Worm (Caenorhabditis elegans): ENCODE data around the gene F38H4.5.

F38H4.5 gene

DNA sequence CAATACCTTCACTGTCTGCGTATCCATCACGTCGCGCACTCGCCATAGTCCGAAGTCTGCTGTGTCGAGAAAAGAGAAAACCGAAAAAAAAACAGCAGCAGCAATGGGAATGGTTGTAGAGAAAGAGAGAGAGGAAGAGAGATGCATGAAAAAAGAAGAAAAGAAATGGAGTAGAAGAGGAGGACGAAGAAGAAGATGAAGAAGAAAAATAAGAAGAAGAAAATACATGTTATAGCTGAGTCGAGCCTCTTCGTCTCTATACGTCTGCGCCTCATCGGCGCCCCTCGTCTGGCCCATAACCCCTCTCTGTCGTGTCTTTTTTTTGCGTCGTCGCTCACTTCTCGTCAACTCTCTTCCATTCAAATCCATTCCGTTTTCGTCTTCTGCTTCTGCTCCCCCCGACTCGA, 42.3 kb upstream of the F38H4.5 start:
- TF ChIP-seq snpc-4 (tag; optimal IDR thresholded peaks at IDR 0.05), result no peak
- TF ChIP-seq nhr-48 (tag; optimal IDR thresholded peaks at IDR 0.05), result peak; percentile 51
- no peak for TF ChIP-seq egl-27 (tag; optimal IDR thresholded peaks at IDR 0.05)
- no peak for TF ChIP-seq arid-1 (GFP tag; conservative IDR thresholded peaks at IDR 0.05)
- TF ChIP-seq spr-3 (GFP tag; optimal IDR thresholded peaks at IDR 0.05), result no peak
- TF ChIP-seq mdl-1 (tag; optimal IDR thresholded peaks at IDR 0.05), result peak; percentile 57 to 82
- TF ChIP-seq ztf-7 (tag; optimal IDR thresholded peaks at IDR 0.05), result no peak
- TF ChIP-seq ctbp-1 (GFP tag; IDR thresholded peaks at IDR 0.05), result peak; percentile 70; the same call in 1 of the 2 replicates
- peak; percentile 58 for TF ChIP-seq zag-1 (tag; optimal IDR thresholded peaks at IDR 0.05)
- no peak for TF ChIP-seq zfp-2 (tag; optimal IDR thresholded peaks at IDR 0.05)
- TF ChIP-seq nhr-102 (tag; optimal IDR thresholded peaks at IDR 0.05), result no peak
- TF ChIP-seq ZK546.5 (tag; optimal IDR thresholded peaks at IDR 0.05), result no peak
- no peak for TF ChIP-seq daf-19 (GFP tag; conservative IDR thresholded peaks at IDR 0.05)
- no peak for TF ChIP-seq F49E8.2 (tag; optimal IDR thresholded peaks at IDR 0.05; ENCODE audit: borderline replicate concordance)
- no peak for TF ChIP-seq nhr-111 (GFP tag; optimal IDR thresholded peaks at IDR 0.05)
- TF ChIP-seq mxl-3 (GFP tag; optimal IDR thresholded peaks at IDR 0.05), result peak; percentile 34
- 0 out of 2 replicates have a peak, but pooled peaks have one; percentile 4 for TF ChIP-seq tra-1 (GFP tag; IDR thresholded peaks at IDR 0.05)
- no peak for TF ChIP-seq F10B5.3 (tag; optimal IDR thresholded peaks at IDR 0.05)
- no peak for TF ChIP-seq php-3 (GFP tag; IDR thresholded peaks at IDR 0.05)
- peak; percentile 45 for TF ChIP-seq cey-2 (tag; optimal IDR thresholded peaks at IDR 0.05; ENCODE audit: borderline replicate concordance, insufficient read depth)
- TF ChIP-seq aly-2 (tag; optimal IDR thresholded peaks at IDR 0.05), result no peak
- peak; percentile 58 for TF ChIP-seq nhr-77 (tag; optimal IDR thresholded peaks at IDR 0.05)
- TF ChIP-seq mep-1 (tag; optimal IDR thresholded peaks at IDR 0.05), result peak; percentile 87
- TF ChIP-seq mes-2 (tag; optimal IDR thresholded peaks at IDR 0.05; ENCODE audit: poor library complexity, severe bottlenecking), result no peak
- no peak for TF ChIP-seq sdz-12 (GFP tag; optimal IDR thresholded peaks at IDR 0.05)
- peak; percentile 88 for TF ChIP-seq nhr-28 (tag; optimal IDR thresholded peaks at IDR 0.05)
- TF ChIP-seq F37D6.2 (tag; optimal IDR thresholded peaks at IDR 0.05), result peak; percentile 69
- no peak for TF ChIP-seq lin-13 (GFP tag; optimal IDR thresholded peaks at IDR 0.05)
- TF ChIP-seq egl-43 (GFP tag; IDR thresholded peaks at IDR 0.05), result peak; percentile 75; the same call in 1 of the 2 replicates
- peak; percentile 60 for TF ChIP-seq dpl-1 (GFP tag; optimal IDR thresholded peaks at IDR 0.05)
- peak; percentile 85 for TF ChIP-seq hlh-11 (tag; optimal IDR thresholded peaks at IDR 0.05)
- peak; percentile 2 for TF ChIP-seq nhr-25 (tag; optimal IDR thresholded peaks at IDR 0.05; ENCODE audit: borderline replicate concordance, insufficient read depth)
- peak; percentile 73; the same call in 1 of the 2 replicates for TF ChIP-seq ceh-20 (GFP tag; IDR thresholded peaks at IDR 0.05)
- TF ChIP-seq saeg-2 (GFP tag; IDR thresholded peaks at IDR 0.05), result no peak
- TF ChIP-seq attf-4 (tag; optimal IDR thresholded peaks at IDR 0.05), result no peak
- no peak for TF ChIP-seq duxl-1 (tag; optimal IDR thresholded peaks at IDR 0.05; ENCODE audit: poor library complexity)
- TF ChIP-seq zfp-3 (GFP tag; conservative IDR thresholded peaks at IDR 0.05), result no peak
- peak; percentile 81 for TF ChIP-seq rbr-2 (tag; optimal IDR thresholded peaks at IDR 0.05)
- no peak for TF ChIP-seq daf-12 (tag; optimal IDR thresholded peaks at IDR 0.05)
- peak; percentile 52 to 85 for TF ChIP-seq lsy-2 (tag; optimal IDR thresholded peaks at IDR 0.05)
- TF ChIP-seq vab-7 (GFP tag; IDR thresholded peaks at IDR 0.05), result no peak
- TF ChIP-seq fos-1 (tag; optimal IDR thresholded peaks at IDR 0.05), result no peak
- peak; percentile 21 for TF ChIP-seq T20F7.1 (GFP tag; optimal IDR thresholded peaks at IDR 0.05)
- TF ChIP-seq dve-1 (tag; optimal IDR thresholded peaks at IDR 0.05; ENCODE audit: insufficient read depth), result peak; percentile 89
- peak in 1 of 2 experiments; percentile 94 for TF ChIP-seq unc-62 (GFP tag; optimal IDR thresholded peaks at IDR 0.05 in 1 of 2)
- no peak for TF ChIP-seq unc-62 (tag; optimal IDR thresholded peaks at IDR 0.05)
- no peak for TF ChIP-seq lir-3 (tag; optimal IDR thresholded peaks at IDR 0.05)
- peak; percentile 69 for TF ChIP-seq hlh-30 (tag; optimal IDR thresholded peaks at IDR 0.05; ENCODE audit: insufficient read depth)
- TF ChIP-seq lin-38 (GFP tag; IDR thresholded peaks at IDR 0.05), result no peak
- no peak for TF ChIP-seq mdt-29 (GFP tag; IDR thresholded peaks at IDR 0.05)
- no peak for TF ChIP-seq pqm-1 (tag; optimal IDR thresholded peaks at IDR 0.05)

Measured in whole organism, L4 larva.